Worm (Caenorhabditis elegans) whole organism, L3 larva: ENCODE results near the gene Y73F8A.12.

Experiments
- R02D3.7 ChIP-seq: fragments of 150-350 bp; optimal IDR thresholded peaks from 2 replicates; lab custom pipeline; 2014; ENCODE audit warnings: missing biosample characterization, missing genetic modification characterization
- daf-12 ChIP-seq: fragments of 150-350 bp; optimal IDR thresholded peaks from 2 replicates; lab custom pipeline; 2014; ENCODE audit warnings: missing biosample characterization, missing genetic modification reagents, missing genetic modification characterization
- egl-27 ChIP-seq: sonication (generic microtip); optimal IDR thresholded peaks from 4 replicates; lab custom pipeline; 2017; ENCODE audit warnings: missing biosample characterization, missing genetic modification reagents, missing genetic modification characterization
- egl-5 ChIP-seq: fragments of 150-350 bp; optimal IDR thresholded peaks from 2 replicates; lab custom pipeline; 2017; ENCODE audit warnings: missing biosample characterization, missing genetic modification reagents, missing genetic modification characterization, inconsistent platforms
- elt-1 ChIP-seq: fragments of 150-350 bp; optimal IDR thresholded peaks from 2 replicates; lab custom pipeline; 2014; ENCODE audit warnings: missing biosample characterization, missing genetic modification characterization
- nhr-237 ChIP-seq: fragments of 150-350 bp; optimal IDR thresholded peaks from 2 replicates; lab custom pipeline; 2014; ENCODE audit warnings: missing biosample characterization, missing genetic modification characterization
- nhr-76 ChIP-seq: fragments of 150-350 bp; sonication (generic microtip); optimal IDR thresholded peaks from 5 replicates; lab custom pipeline; 2014; ENCODE audit warnings: missing biosample characterization, missing genetic modification characterization
- pha-4 ChIP-seq: fragments of 150-350 bp; optimal IDR thresholded peaks from 2 replicates; lab custom pipeline; 2014; ENCODE audit warnings: missing biosample characterization, missing genetic modification reagents, missing genetic modification characterization
- skn-1 ChIP-seq: fragments of 150-350 bp; optimal IDR thresholded peaks from 2 replicates; lab custom pipeline; 2014; ENCODE audit warnings: missing biosample characterization, missing genetic modification characterization
- unc-39 ChIP-seq: sonication (generic microtip); optimal IDR thresholded peaks from 4 replicates; lab custom pipeline; 2017; ENCODE audit warnings: missing biosample characterization, missing genetic modification characterization
- unc-62 ChIP-seq: fragments of 150-350 bp; sonication (generic microtip); optimal IDR thresholded peaks from 4 replicates; lab custom pipeline; 2014; ENCODE audit warnings: missing biosample characterization, missing genetic modification reagents, missing genetic modification characterization
- ztf-11 ChIP-seq: fragments of 150-350 bp; optimal IDR thresholded peaks from 2 replicates; lab custom pipeline; 2014; ENCODE audit warnings: missing biosample characterization, missing genetic modification characterization

DNA sequence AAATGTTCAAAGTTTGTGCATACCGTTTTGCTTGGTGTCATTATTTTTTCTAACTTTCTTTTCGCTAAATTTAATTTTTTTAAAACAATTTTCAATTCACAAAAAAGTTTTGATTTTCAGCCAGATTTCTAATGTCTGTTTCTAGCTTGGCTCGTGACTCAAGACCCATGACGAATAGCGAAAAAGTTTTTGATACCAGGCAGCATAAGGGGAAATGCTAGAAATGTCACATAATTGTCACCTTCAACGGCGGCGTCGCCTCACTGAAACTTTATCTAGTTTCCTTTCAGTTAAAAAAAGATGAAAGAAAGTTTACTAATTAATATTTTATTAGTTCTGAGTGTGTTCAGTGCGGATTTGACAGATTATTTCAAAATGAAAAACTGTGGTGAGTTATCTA, 25.3 kb upstream of the Y73F8A.12 start, which contains the start of gene irld-59:
- TF ChIP-seq unc-62 (GFP tag; lab: Kevin White, UChicago) (no peak), daf-12 (tag; lab: Kevin White, UChicago) (no peak), egl-27 (tag; lab: Kevin White, UChicago) (no peak), skn-1 (tag; lab: Kevin White, UChicago) (no peak), unc-39 (tag; lab: Kevin White, UChicago) (no peak), nhr-237 (tag; lab: Kevin White, UChicago) (no peak), nhr-76 (tag; lab: Kevin White, UChicago) (no peak), ztf-11 (tag; lab: Kevin White, UChicago) (no peak), elt-1 (tag; lab: Kevin White, UChicago) (no peak), R02D3.7 (no peak), pha-4 (tag; lab: Kevin White, UChicago) (no peak), egl-5 (tag; lab: Kevin White, UChicago) (no peak)
